Worm (Caenorhabditis elegans) whole organism, L3 larva: Measurements from ENCODE around the gene fut-6.

Experiments
- R02D3.7 ChIP-seq: fragments of 150-350 bp; optimal IDR thresholded peaks from 2 replicates; lab custom pipeline; 2014; ENCODE audit warnings: missing biosample characterization, missing genetic modification characterization
- ceh-16 ChIP-seq: sonication (generic microtip); optimal IDR thresholded peaks from 2 replicates; lab custom pipeline; 2017; ENCODE audit warnings: missing biosample characterization, missing genetic modification characterization
- ceh-82 ChIP-seq: fragments of 150-350 bp; optimal IDR thresholded peaks from 2 replicates; lab custom pipeline; 2014; ENCODE audit warnings: missing biosample characterization, missing genetic modification characterization
- ceh-9 ChIP-seq: sonication (generic microtip); optimal IDR thresholded peaks from 2 replicates; lab custom pipeline; 2018; ENCODE audit warnings: missing biosample characterization, missing genetic modification characterization
- elt-2 ChIP-seq: sonication (generic microtip); optimal IDR thresholded peaks from 2 replicates; lab custom pipeline; 2016; ENCODE audit warnings: missing genetic modification reagents, mild to moderate bottlenecking, missing genetic modification characterization, missing compliant biosample characterization
- fos-1 ChIP-seq: fragments of 150-350 bp; optimal IDR thresholded peaks from 2 replicates; lab custom pipeline; 2014; ENCODE audit warnings: missing biosample characterization, missing genetic modification characterization
- hmg-11 ChIP-seq: sonication (generic microtip); optimal IDR thresholded peaks from 2 replicates; lab custom pipeline; 2016; ENCODE audit warnings: missing genetic modification characterization, missing compliant biosample characterization
- nhr-23 ChIP-seq: fragments of 150-350 bp; optimal IDR thresholded peaks from 2 replicates; lab custom pipeline; 2014; ENCODE audit warnings: missing biosample characterization, missing genetic modification reagents, missing genetic modification characterization
- nhr-237 ChIP-seq: fragments of 150-350 bp; optimal IDR thresholded peaks from 2 replicates; lab custom pipeline; 2014; ENCODE audit warnings: missing biosample characterization, missing genetic modification characterization
- nhr-25 ChIP-seq: sonication (generic microtip); optimal IDR thresholded peaks from 2 replicates; lab custom pipeline; 2017; ENCODE audit warnings: missing biosample characterization, missing genetic modification characterization
- pha-4 ChIP-seq: fragments of 150-350 bp; optimal IDR thresholded peaks from 2 replicates; lab custom pipeline; 2014; ENCODE audit warnings: missing biosample characterization, missing genetic modification reagents, missing genetic modification characterization
- zag-1 ChIP-seq: fragments of 150-350 bp; optimal IDR thresholded peaks from 2 replicates; lab custom pipeline; 2014; ENCODE audit warnings: missing biosample characterization, missing genetic modification characterization

DNA sequence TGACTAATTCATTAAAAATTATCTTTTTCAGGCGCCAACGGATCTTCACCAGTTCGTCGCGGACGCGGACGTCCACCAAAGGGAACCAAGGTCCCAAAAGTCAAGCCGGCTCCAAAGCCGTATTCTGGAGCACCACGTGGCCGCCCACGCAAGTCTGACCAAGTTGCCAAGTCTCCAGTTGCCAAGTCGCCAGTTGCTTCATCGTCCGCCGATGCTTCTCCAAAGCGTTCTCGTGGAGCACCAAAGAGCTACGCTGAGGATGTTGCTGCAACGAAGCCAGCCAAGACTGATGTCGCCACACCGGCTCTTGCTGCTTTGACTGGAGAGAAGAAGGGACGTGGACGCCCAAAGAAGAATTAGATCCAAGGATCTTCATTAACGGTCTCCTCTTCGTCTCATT, 17.5 kb upstream of the fut-6 start:
- TF ChIP-seq pha-4 (tag; lab: Kevin White, UChicago) (no peak), R02D3.7 (no peak), nhr-25 (no peak), elt-2 (tag; lab: Kevin White, UChicago) (no peak), nhr-237 (tag; lab: Kevin White, UChicago) (no peak), fos-1 (tag; lab: Kevin White, UChicago) (no peak), ceh-9 (tag; lab: Kevin White, UChicago) (no peak), nhr-23 (no peak), ceh-16 (tag; lab: Kevin White, UChicago) (no peak), hmg-11 (tag; lab: Kevin White, UChicago) (no peak), zag-1 (no peak), ceh-82 (tag; lab: Kevin White, UChicago) (no peak)
